Worm (Caenorhabditis elegans) whole organism, early embryonic: Measurements from ENCODE around the gene ceh-63.

Experiments used
- B0310.2 ChIP-seq: sonication (generic microtip); optimal IDR thresholded peaks from 2 replicates; lab custom pipeline; 2016; ENCODE audit warnings: mild to moderate bottlenecking, missing genetic modification characterization, missing compliant biosample characterization
- F13C5.2 ChIP-seq: sonication (generic microtip); optimal IDR thresholded peaks from 2 replicates; lab custom pipeline; 2017; ENCODE audit warnings: mild to moderate bottlenecking, missing genetic modification characterization, inconsistent platforms, missing compliant biosample characterization
- aly-1 ChIP-seq: sonication (generic microtip); optimal IDR thresholded peaks from 2 replicates; lab custom pipeline; 2016; ENCODE audit warnings: missing genetic modification characterization, missing compliant biosample characterization
- ama-1 ChIP-seq: fragments of 150-350 bp; optimal IDR thresholded peaks from 2 replicates; lab custom pipeline; 2014
- ceh-13 ChIP-seq: fragments of 200-800 bp; sonication (Bioruptor generic); optimal IDR thresholded peaks from 2 replicates; lab custom pipeline; 2018; ENCODE audit warnings: mild to moderate bottlenecking, missing genetic modification characterization, missing compliant biosample characterization
- ceh-36 ChIP-seq: sonication (generic microtip); optimal IDR thresholded peaks from 2 replicates; lab custom pipeline; 2016; ENCODE audit warnings: missing genetic modification characterization, inconsistent platforms, missing compliant biosample characterization
- ets-7 ChIP-seq: sonication (generic microtip); optimal IDR thresholded peaks from 2 replicates; lab custom pipeline; 2016; ENCODE audit warnings: missing genotype, missing genetic modification characterization, missing compliant biosample characterization
- flt-1 ChIP-seq: fragments of 200-800 bp; sonication (Bioruptor generic); IDR thresholded peaks from 2 replicates; pipeline ENCODE4 v1.3.6; 2022; ENCODE audit warnings: missing genetic modification characterization, missing compliant biosample characterization
- hmbx-1 ChIP-seq: sonication (generic microtip); optimal IDR thresholded peaks from 2 replicates; lab custom pipeline; 2016; ENCODE audit warnings: mild to moderate bottlenecking, missing genetic modification characterization, missing compliant biosample characterization
- hmg-4 ChIP-seq: fragments of 200-800 bp; sonication (Bioruptor generic); optimal IDR thresholded peaks from 2 replicates; lab custom pipeline; 2018; ENCODE audit warnings: mild to moderate bottlenecking, missing genetic modification characterization, missing compliant biosample characterization
- hnd-1 ChIP-seq: sonication (generic microtip); optimal IDR thresholded peaks from 2 replicates; lab custom pipeline; 2016; ENCODE audit warnings: missing genetic modification characterization, missing compliant biosample characterization
- pes-1 ChIP-seq: fragments of 200-800 bp; sonication (Bioruptor generic); IDR thresholded peaks from 2 replicates; pipeline ENCODE4 v1.3.6; 2022; ENCODE audit warnings: missing genetic modification reagents, missing genetic modification characterization, missing compliant biosample characterization
- scrt-1 ChIP-seq: fragments of 200-800 bp; sonication (Bioruptor generic); IDR thresholded peaks from 2 replicates; pipeline ENCODE4 v1.3.6; 2022; ENCODE audit warnings: missing genetic modification characterization, missing compliant biosample characterization
- sea-1 ChIP-seq: fragments of 200-800 bp; sonication (Bioruptor generic); conservative IDR thresholded peaks from 2 replicates; pipeline ENCODE4 v1.3.6; 2022; ENCODE audit warnings: missing genetic modification characterization, missing compliant biosample characterization
- tbx-11 ChIP-seq: fragments of 200-800 bp; sonication (Bioruptor generic); IDR thresholded peaks from 2 replicates; pipeline ENCODE4 v1.3.6; 2022; ENCODE audit warnings: missing genetic modification characterization, missing compliant biosample characterization
- tbx-37 ChIP-seq: fragments of 200-800 bp; sonication (Bioruptor generic); conservative IDR thresholded peaks from 2 replicates; pipeline ENCODE4 v1.3.6; 2022; ENCODE audit warnings: missing genetic modification reagents, missing genetic modification characterization, missing compliant biosample characterization
- tra-4 ChIP-seq: sonication (generic microtip); optimal IDR thresholded peaks from 2 replicates; lab custom pipeline; 2017; ENCODE audit warnings: missing genetic modification characterization, missing compliant biosample characterization

ceh-63 gene

DNA sequence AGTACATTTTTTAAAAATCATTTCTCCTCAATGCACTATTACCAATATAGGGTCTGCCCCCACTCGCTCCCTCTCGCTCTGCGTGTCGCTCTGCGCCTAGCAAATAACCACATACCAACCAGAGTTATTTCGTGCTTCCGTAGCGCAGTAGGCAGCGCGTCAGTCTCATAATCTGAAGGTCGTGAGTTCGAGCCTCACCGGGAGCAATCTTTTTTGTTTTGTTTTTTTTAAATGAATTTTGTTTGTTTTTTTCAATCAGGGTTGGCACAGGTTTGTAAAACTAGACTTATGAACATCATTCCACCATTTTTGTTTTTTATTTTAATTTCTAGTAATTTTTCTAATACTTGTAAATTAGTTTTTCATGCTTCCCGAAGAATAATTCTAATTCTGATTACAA is 23.8 kb upstream of the ceh-63 start:
- peak; percentile 90 for TF ChIP-seq flt-1 (GFP tag; lab: Robert Waterston, UW)
- TF ChIP-seq tra-4 (tag; lab: Kevin White, UChicago), result peak; percentile 69
- no peak for TF ChIP-seq ama-1 (lab: Kevin White, UChicago)
- TF ChIP-seq F13C5.2 (tag; lab: Kevin White, UChicago), result peak; percentile 96
- TF ChIP-seq scrt-1 (GFP tag; lab: Robert Waterston, UW), result peak; percentile 94
- peak; percentile 91 for TF ChIP-seq hmg-4
- TF ChIP-seq sea-1 (GFP tag; lab: Robert Waterston, UW), result peak; percentile 88
- peak; percentile 92 for TF ChIP-seq tbx-11
- TF ChIP-seq hmbx-1, result peak; percentile 67
- peak; percentile 95 for TF ChIP-seq pes-1
- TF ChIP-seq ets-7 (tag; lab: Kevin White, UChicago), result peak; percentile 79
- TF ChIP-seq hnd-1 (tag; lab: Kevin White, UChicago), result peak; percentile 83
- peak; percentile 81 for TF ChIP-seq B0310.2 (tag; lab: Kevin White, UChicago)
- peak; percentile 91 for TF ChIP-seq ceh-36 (tag; lab: Kevin White, UChicago)
- peak; percentile 92 for TF ChIP-seq tbx-37 (GFP tag; lab: Robert Waterston, UW)
- peak; percentile 78 for TF ChIP-seq ceh-13 (GFP tag; lab: Kevin White, UChicago)
- peak; percentile 82 for TF ChIP-seq aly-1 (tag; lab: Kevin White, UChicago)

- no peak for TF ChIP-seq tbx-11
- TF ChIP-seq pes-1, result no peak
- no peak for TF ChIP-seq scrt-1 (GFP tag; lab: Robert Waterston, UW)
- no peak for TF ChIP-seq ceh-13 (GFP tag; lab: Kevin White, UChicago)
- TF ChIP-seq hmg-4, result no peak
- no peak for TF ChIP-seq hmbx-1
- no peak for TF ChIP-seq F13C5.2 (tag; lab: Kevin White, UChicago)
- no peak for TF ChIP-seq ets-7 (tag; lab: Kevin White, UChicago)
- no peak for TF ChIP-seq tra-4 (tag; lab: Kevin White, UChicago)
- TF ChIP-seq B0310.2 (tag; lab: Kevin White, UChicago), result no peak
- TF ChIP-seq aly-1 (tag; lab: Kevin White, UChicago), result no peak
- TF ChIP-seq ama-1 (lab: Kevin White, UChicago), result no peak
- no peak for TF ChIP-seq hnd-1 (tag; lab: Kevin White, UChicago)
- no peak for TF ChIP-seq sea-1 (GFP tag; lab: Robert Waterston, UW)
- no peak for TF ChIP-seq flt-1 (GFP tag; lab: Robert Waterston, UW)
- TF ChIP-seq ceh-36 (tag; lab: Kevin White, UChicago), result no peak
These were observed 22.7 kb upstream of the ceh-63 start, which contains the start of gene C01C4.3 for ce11 chrX:3696603-3697002. TSS of gene C01C4.3 (plus strand) at chrX:3696903.

DNA sequence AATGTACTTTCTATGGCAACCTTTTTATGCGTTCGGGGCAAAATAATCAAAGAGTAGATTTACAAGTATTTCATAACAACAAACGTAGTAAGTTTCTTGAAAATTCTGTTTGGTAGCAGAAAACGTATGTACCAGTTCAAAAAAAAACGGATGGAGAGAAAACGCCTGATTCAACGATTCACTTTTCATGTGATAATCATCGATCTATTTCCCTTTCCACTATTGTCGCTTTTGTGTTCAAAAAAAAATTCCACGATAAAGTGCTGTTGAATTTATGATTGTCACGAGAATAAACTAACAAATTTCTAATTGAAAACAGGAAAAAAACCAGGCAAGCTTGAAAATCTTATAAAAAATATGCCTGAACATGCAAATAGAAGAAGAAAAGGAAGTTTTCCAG is 22.0 kb upstream of the ceh-63 start:
- TF ChIP-seq sea-1 (GFP tag; lab: Robert Waterston, UW), result no peak
- no peak for TF ChIP-seq pes-1
- no peak for TF ChIP-seq hmbx-1
- no peak for TF ChIP-seq ets-7 (tag; lab: Kevin White, UChicago)
- TF ChIP-seq ceh-36 (tag; lab: Kevin White, UChicago), result no peak
- no peak for TF ChIP-seq flt-1 (GFP tag; lab: Robert Waterston, UW)
- TF ChIP-seq hmg-4, result no peak
- no peak for TF ChIP-seq B0310.2 (tag; lab: Kevin White, UChicago)
- no peak for TF ChIP-seq aly-1 (tag; lab: Kevin White, UChicago)
- no peak for TF ChIP-seq tra-4 (tag; lab: Kevin White, UChicago)

- TF ChIP-seq tbx-11 (no peak), F13C5.2 (tag; lab: Kevin White, UChicago) (peak; percentile 77), sea-1 (GFP tag; lab: Robert Waterston, UW) (0 out of 2 replicates have a peak, but pooled peaks have one; percentile 40), hmg-4 (peak; percentile 86), aly-1 (tag; lab: Kevin White, UChicago) (peak; percentile 35), tbx-37 (GFP tag; lab: Robert Waterston, UW) (peak; percentile 37; the same call in 1 of the 2 replicates), flt-1 (GFP tag; lab: Robert Waterston, UW) (no peak), ceh-36 (tag; lab: Kevin White, UChicago) (no peak), ceh-13 (GFP tag; lab: Kevin White, UChicago) (no peak), ama-1 (lab: Kevin White, UChicago) (no peak), pes-1 (peak; percentile 56; the same call in 1 of the 2 replicates)
These were observed 20.3 kb upstream of the ceh-63 start for ce11 chrX:3694172-3694571.

DNA sequence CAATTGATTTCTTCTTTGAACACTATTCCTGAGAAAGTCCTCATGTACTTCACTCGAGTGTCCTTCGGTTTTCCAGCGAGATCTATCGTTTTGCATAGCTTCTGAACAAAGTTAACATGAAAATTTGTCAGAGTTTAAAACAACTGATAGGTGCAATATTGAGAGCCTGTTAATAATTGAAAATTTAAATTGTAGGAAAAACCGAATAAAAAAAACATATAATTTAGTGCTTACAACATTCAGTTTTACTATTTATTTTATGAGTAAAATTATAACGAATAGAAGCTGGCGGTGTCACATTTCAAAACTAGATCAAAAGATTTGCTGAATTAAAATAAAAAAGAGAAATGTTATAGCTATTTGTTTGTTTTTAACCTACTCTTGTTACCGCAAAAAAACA is 19.3 kb upstream of the ceh-63 start, which contains the start of gene C02F12.8:
Gene C02F12.8 (minus strand): TSS at position 101 of the 400 bp plus-strand sequence.
- no peak for TF ChIP-seq tbx-37 (GFP tag; lab: Robert Waterston, UW)
- no peak for TF ChIP-seq ceh-13 (GFP tag; lab: Kevin White, UChicago)
- TF ChIP-seq F13C5.2 (tag; lab: Kevin White, UChicago), result no peak
- no peak for TF ChIP-seq hmbx-1
- TF ChIP-seq hnd-1 (tag; lab: Kevin White, UChicago), result no peak
- no peak for TF ChIP-seq B0310.2 (tag; lab: Kevin White, UChicago)
- TF ChIP-seq hmg-4, result no peak
- TF ChIP-seq scrt-1 (GFP tag; lab: Robert Waterston, UW), result no peak
- no peak for TF ChIP-seq tra-4 (tag; lab: Kevin White, UChicago)
- no peak for TF ChIP-seq pes-1
- no peak for TF ChIP-seq ama-1 (lab: Kevin White, UChicago)
- no peak for TF ChIP-seq ceh-36 (tag; lab: Kevin White, UChicago)
- TF ChIP-seq flt-1 (GFP tag; lab: Robert Waterston, UW), result no peak
- no peak for TF ChIP-seq aly-1 (tag; lab: Kevin White, UChicago)
- no peak for TF ChIP-seq tbx-11
- no peak for TF ChIP-seq sea-1 (GFP tag; lab: Robert Waterston, UW)
- TF ChIP-seq ets-7 (tag; lab: Kevin White, UChicago), result no peak

- TF ChIP-seq ceh-36 (tag; lab: Kevin White, UChicago) (no peak), hmg-4 (no peak), ama-1 (lab: Kevin White, UChicago) (no peak), tbx-11 (no peak), B0310.2 (tag; lab: Kevin White, UChicago) (no peak), pes-1 (no peak), tra-4 (tag; lab: Kevin White, UChicago) (no peak), scrt-1 (GFP tag; lab: Robert Waterston, UW) (no peak)
These were observed 15.9 kb upstream of the ceh-63 start for ce11 chrX:3689802-3690201.
